Worm (Caenorhabditis elegans): ENCODE results near the gene lev-9.

Gene lev-9

ce11 chrX:6338446-6338845 lies 46.9 kb upstream of the lev-9 start (continued):
- TF ChIP-seq vab-7 (GFP tag; IDR thresholded peaks at IDR 0.05): no peak
- no peak for TF ChIP-seq ceh-62 (tag; optimal IDR thresholded peaks at IDR 0.05)
- peak; percentile 20 for TF ChIP-seq nhr-48 (tag; optimal IDR thresholded peaks at IDR 0.05)
- no peak for TF ChIP-seq zfp-3 (GFP tag; conservative IDR thresholded peaks at IDR 0.05)
- no peak for TF ChIP-seq Y5F2A.4 (GFP tag; optimal IDR thresholded peaks at IDR 0.05)
- peak; percentile 65 for TF ChIP-seq nhr-77 (tag; optimal IDR thresholded peaks at IDR 0.05)
- TF ChIP-seq F37D6.2 (tag; optimal IDR thresholded peaks at IDR 0.05): no peak
- TF ChIP-seq lin-38 (GFP tag; IDR thresholded peaks at IDR 0.05): no peak
- no peak for TF ChIP-seq zag-1 (tag; optimal IDR thresholded peaks at IDR 0.05)
- TF ChIP-seq lin-1 (GFP tag; IDR thresholded peaks at IDR 0.05): peak; percentile 52; the same call in 1 of the 2 replicates
- TF ChIP-seq tag-97 (GFP tag; IDR thresholded peaks at IDR 0.05): no peak

- TF ChIP-seq madf-5 (GFP tag; IDR thresholded peaks at IDR 0.05) (no peak), set-16 (GFP tag; IDR thresholded peaks at IDR 0.05) (no peak), gei-8 (GFP tag; optimal IDR thresholded peaks at IDR 0.05) (no peak), R02D3.7 (tag; optimal IDR thresholded peaks at IDR 0.05) (no peak), jun-1 (tag; optimal IDR thresholded peaks at IDR 0.05) (no peak), hif-1 (tag; optimal IDR thresholded peaks at IDR 0.05) (no peak), F10B5.3 (tag; optimal IDR thresholded peaks at IDR 0.05) (no peak), F26F4.8 (GFP tag; conservative IDR thresholded peaks at IDR 0.05) (no peak), fos-1 (tag; optimal IDR thresholded peaks at IDR 0.05) (no peak), nhr-28 (tag; optimal IDR thresholded peaks at IDR 0.05) (no peak), lim-7 (GFP tag; IDR thresholded peaks at IDR 0.05) (no peak), sdz-12 (GFP tag; optimal IDR thresholded peaks at IDR 0.05) (no peak), nhr-237 (tag; optimal IDR thresholded peaks at IDR 0.05) (no peak)
Measured at ce11 chrX:6337951-6338350, 46.4 kb upstream of the lev-9 start, which contains the start of gene C03B1.13. C03B1.13 (minus strand) TSS chrX:6338051.

- TF ChIP-seq nhr-6 (tag; optimal IDR thresholded peaks at IDR 0.05): no peak
- TF ChIP-seq daf-19 (GFP tag; conservative IDR thresholded peaks at IDR 0.05): no peak
- no peak for TF ChIP-seq sdz-12 (GFP tag; optimal IDR thresholded peaks at IDR 0.05)
- TF ChIP-seq nhr-28 (tag; optimal IDR thresholded peaks at IDR 0.05): peak; percentile 3
- TF ChIP-seq nhr-77 (tag; optimal IDR thresholded peaks at IDR 0.05): peak; percentile 53
- TF ChIP-seq ceh-20 (GFP tag; IDR thresholded peaks at IDR 0.05): no peak
- no peak for TF ChIP-seq spr-3 (GFP tag; optimal IDR thresholded peaks at IDR 0.05)
- TF ChIP-seq ceh-82 (tag; optimal IDR thresholded peaks at IDR 0.05): no peak
- TF ChIP-seq F37D6.2 (tag; optimal IDR thresholded peaks at IDR 0.05): no peak
- TF ChIP-seq nhr-10 (tag; optimal IDR thresholded peaks at IDR 0.05): no peak
- TF ChIP-seq hlh-30 (tag; optimal IDR thresholded peaks at IDR 0.05; ENCODE audit: insufficient read depth): no peak
- no peak for TF ChIP-seq daf-16 (GFP tag; optimal IDR thresholded peaks at IDR 0.05)
- peak; percentile 67 for TF ChIP-seq daf-16 (tag; optimal IDR thresholded peaks at IDR 0.05)
- no peak for TF ChIP-seq zag-1 (tag; optimal IDR thresholded peaks at IDR 0.05)
- TF ChIP-seq unc-39 (tag; optimal IDR thresholded peaks at IDR 0.05): no peak
- TF ChIP-seq lin-1 (GFP tag; IDR thresholded peaks at IDR 0.05): no peak
- TF ChIP-seq hlh-11 (tag; optimal IDR thresholded peaks at IDR 0.05): peak; percentile 4
- TF ChIP-seq nhr-111 (GFP tag; optimal IDR thresholded peaks at IDR 0.05): no peak
- TF ChIP-seq nhr-11 (tag; optimal IDR thresholded peaks at IDR 0.05): no peak
Measured at ce11 chrX:6337338-6337737, 45.8 kb upstream of the lev-9 start.

- peak; percentile 85 for TF ChIP-seq set-16 (GFP tag; IDR thresholded peaks at IDR 0.05)
- no peak for TF ChIP-seq ceh-20 (GFP tag; IDR thresholded peaks at IDR 0.05)
Measured at ce11 chrX:6334602-6335001, 43.1 kb upstream of the lev-9 start.
